Worm (Caenorhabditis elegans): ENCODE measurements around the gene myo-6.

Gene myo-6

DNA sequence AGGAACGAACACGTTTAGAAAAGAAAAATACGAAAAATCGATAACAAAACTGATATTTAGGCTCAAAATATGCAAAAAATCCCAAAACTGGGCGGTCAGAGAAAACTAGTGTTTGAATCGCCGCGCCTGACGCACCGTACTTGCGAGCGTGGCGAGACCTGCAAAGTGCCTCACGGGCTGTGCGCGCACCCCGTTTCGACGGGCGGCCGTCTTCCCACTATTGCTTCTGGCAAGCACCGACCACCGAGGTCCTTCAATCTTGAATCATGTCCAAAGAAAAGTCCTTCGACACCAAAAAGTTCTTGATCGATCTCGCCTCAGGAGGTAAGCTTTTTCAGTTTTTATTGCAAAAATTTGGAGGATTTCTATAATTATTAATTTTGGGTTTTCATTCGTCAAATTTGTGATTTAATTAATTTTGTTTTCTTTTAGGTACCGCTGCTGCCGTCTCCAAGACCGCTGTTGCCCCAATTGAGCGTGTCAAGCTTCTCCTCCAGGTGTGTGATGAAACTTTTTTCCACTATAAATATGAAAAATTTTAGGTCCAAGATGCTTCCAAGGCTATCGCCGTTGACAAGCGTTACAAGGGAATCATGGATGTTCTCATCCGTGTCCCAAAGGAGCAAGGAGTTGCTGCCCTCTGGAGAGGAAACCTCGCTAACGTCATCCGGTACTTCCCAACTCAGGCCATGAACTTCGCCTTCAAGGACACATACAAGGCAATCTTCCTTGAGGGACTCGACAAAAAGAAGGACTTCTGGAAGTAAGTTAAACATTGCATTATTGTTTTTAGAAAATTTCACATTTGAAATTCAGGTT, 53.6 kb downstream of the myo-6 start, which contains the start of gene ant-1.1 (continued):
- TF ChIP-seq fkh-10 (GFP tag; optimal IDR thresholded peaks at IDR 0.05) = peak; percentile 70
- peak; percentile 98 for TF ChIP-seq lin-35 (GFP tag; optimal IDR thresholded peaks at IDR 0.05)
- TF ChIP-seq pqm-1 (tag; optimal IDR thresholded peaks at IDR 0.05) = no peak
- TF ChIP-seq isw-1 (GFP tag; IDR thresholded peaks at IDR 0.05) = peak; percentile 97
- peak; percentile 95 for TF ChIP-seq unc-86 (tag; optimal IDR thresholded peaks at IDR 0.05)
- TF ChIP-seq blmp-1 (tag; optimal IDR thresholded peaks at IDR 0.05) = peak; percentile 44
- TF ChIP-seq lsy-2 (tag; optimal IDR thresholded peaks at IDR 0.05) = peak; percentile 99
- peak; percentile 95 for TF ChIP-seq swsn-7 (tag; optimal IDR thresholded peaks at IDR 0.05)
- peak; percentile 93 for TF ChIP-seq grh-1 (GFP tag; IDR thresholded peaks at IDR 0.05)
- peak; percentile 83 for TF ChIP-seq ama-1 (optimal IDR thresholded peaks at IDR 0.05)
- peak; percentile 98 for TF ChIP-seq fkh-8 (tag; optimal IDR thresholded peaks at IDR 0.05)
- TF ChIP-seq C16A3.4 (tag; optimal IDR thresholded peaks at IDR 0.05) = peak; percentile 94
- peak; percentile 94 for TF ChIP-seq nhr-77 (tag; optimal IDR thresholded peaks at IDR 0.05)
- peak; percentile 96 for TF ChIP-seq nhr-90 (tag; optimal IDR thresholded peaks at IDR 0.05; ENCODE audit: poor library complexity)
- TF ChIP-seq ceh-90 (tag; optimal IDR thresholded peaks at IDR 0.05) = peak; percentile 38
- peak; percentile 90 to 99 for TF ChIP-seq efl-1 (optimal IDR thresholded peaks at IDR 0.05)
- TF ChIP-seq efl-1 (GFP tag; optimal IDR thresholded peaks at IDR 0.05 in 1 of 2) = peak; percentile 98 to 100
- peak; percentile 37 for TF ChIP-seq aly-2 (tag; optimal IDR thresholded peaks at IDR 0.05)
- peak; percentile 96 for TF ChIP-seq vab-15 (tag; optimal IDR thresholded peaks at IDR 0.05)
- TF ChIP-seq unc-130 (tag; optimal IDR thresholded peaks at IDR 0.05) = peak; percentile 90
- TF ChIP-seq nhr-11 (tag; optimal IDR thresholded peaks at IDR 0.05) = peak; percentile 61
- TF ChIP-seq sup-37 (GFP tag; optimal IDR thresholded peaks at IDR 0.05) = peak; percentile 87
- peak; percentile 16 for TF ChIP-seq efl-3 (GFP tag; optimal IDR thresholded peaks at IDR 0.05)
- peak; percentile 93 for TF ChIP-seq lin-14 (GFP tag; optimal IDR thresholded peaks at IDR 0.05)
- TF ChIP-seq ceh-88 (GFP tag; IDR thresholded peaks at IDR 0.05) = peak; percentile 92
- TF ChIP-seq dsc-1 (tag; optimal IDR thresholded peaks at IDR 0.05) = peak; percentile 96
- TF ChIP-seq nhr-28 (tag; optimal IDR thresholded peaks at IDR 0.05) = no peak
- TF ChIP-seq dpl-1 (GFP tag; optimal IDR thresholded peaks at IDR 0.05) = peak; percentile 97 to 98 (median 97)
- TF ChIP-seq pag-3 (tag; optimal IDR thresholded peaks at IDR 0.05; ENCODE audit: borderline replicate concordance, insufficient read depth) = no peak
- no peak for TF ChIP-seq nhr-12 (tag; optimal IDR thresholded peaks at IDR 0.05)
- no peak for TF ChIP-seq nhr-76 (tag; optimal IDR thresholded peaks at IDR 0.05)
- TF ChIP-seq rnt-1 (tag; optimal IDR thresholded peaks at IDR 0.05) = peak; percentile 96
- peak; percentile 88 for TF ChIP-seq ceh-8 (GFP tag; optimal IDR thresholded peaks at IDR 0.05)
- peak; percentile 94 for TF ChIP-seq skn-1 (tag; optimal IDR thresholded peaks at IDR 0.05)
- TF ChIP-seq ces-1 (GFP tag; optimal IDR thresholded peaks at IDR 0.05) = no peak
- peak in 1 of 2 experiments; percentile 73 for TF ChIP-seq mdl-1 (tag; optimal IDR thresholded peaks at IDR 0.05)
- TF ChIP-seq tbx-2 (tag; optimal IDR thresholded peaks at IDR 0.05) = peak; percentile 96
- peak; percentile 92 for TF ChIP-seq mep-1 (tag; optimal IDR thresholded peaks at IDR 0.05)
- TF ChIP-seq irx-1 (tag; optimal IDR thresholded peaks at IDR 0.05) = peak; percentile 77
- peak; percentile 95 for TF ChIP-seq nhr-20 (tag; optimal IDR thresholded peaks at IDR 0.05)
- peak; percentile 100 for TF ChIP-seq C34B4.2 (tag; optimal IDR thresholded peaks at IDR 0.05)
- peak; percentile 96 for TF ChIP-seq pax-3 (tag; optimal IDR thresholded peaks at IDR 0.05)
- TF ChIP-seq F16B12.6 (tag; optimal IDR thresholded peaks at IDR 0.05) = peak; percentile 72
- peak in 1 of 2 experiments; percentile 87 for TF ChIP-seq ztf-11 (tag; optimal IDR thresholded peaks at IDR 0.05)
- peak; percentile 98 for TF ChIP-seq nhr-71 (tag; optimal IDR thresholded peaks at IDR 0.05)
- no peak for TF ChIP-seq alr-1 (tag; optimal IDR thresholded peaks at IDR 0.05; ENCODE audit: borderline replicate concordance)
- peak; percentile 70 for TF ChIP-seq C04F5.9 (tag; optimal IDR thresholded peaks at IDR 0.05)
- TF ChIP-seq lir-3 (tag; optimal IDR thresholded peaks at IDR 0.05; ENCODE audit: poor library complexity) = peak; percentile 78
- TF ChIP-seq hlh-4 (tag; optimal IDR thresholded peaks at IDR 0.05) = peak; percentile 37
- no peak for TF ChIP-seq nhr-84 (tag; optimal IDR thresholded peaks at IDR 0.05)
- peak; percentile 85 for TF ChIP-seq ztf-4 (tag; optimal IDR thresholded peaks at IDR 0.05)
